Fruit fly (Drosophila melanogaster) whole organism, embryonic: ENCODE results near the gene CG34180.

ENCODE experiments used
- Adf1 ChIP-seq: fragments of 200-800 bp; sonication (Bioruptor generic); IDR thresholded peaks from 2 replicates; pipeline ENCODE4 v1.3.6; 2022; ENCODE audit warnings: missing biosample characterization, missing genetic modification characterization
- CG10543 ChIP-seq: fragments of 200-800 bp; sonication (Bioruptor generic); optimal IDR thresholded peaks from 3 replicates; lab custom pipeline; 2017; ENCODE audit warnings: missing biosample characterization, mild to moderate bottlenecking, missing genetic modification characterization, moderate library complexity
- CG13287 ChIP-seq: fragments of 200-800 bp; sonication (Bioruptor generic); IDR thresholded peaks from 2 replicates; pipeline ENCODE4 v1.3.6; 2022; ENCODE audit warnings: missing biosample characterization, missing genetic modification characterization; ENCODE audit not compliant: partially characterized antibody
- CG14014 ChIP-seq: fragments of 200-800 bp; sonication (Bioruptor generic); IDR thresholded peaks from 2 replicates; pipeline ENCODE4 v1.3.6; 2022; ENCODE audit warnings: missing biosample characterization, missing genetic modification characterization
- CG1832 ChIP-seq: fragments of 200-800 bp; sonication (Bioruptor generic); optimal IDR thresholded peaks from 2 replicates; lab custom pipeline; 2017; ENCODE audit warnings: missing biosample characterization, mild to moderate bottlenecking, missing genetic modification characterization, inconsistent platforms
- CG18599 ChIP-seq: fragments of 200-800 bp; sonication (Bioruptor generic); optimal IDR thresholded peaks from 3 replicates; lab custom pipeline; 2017; ENCODE audit warnings: missing biosample characterization, missing genetic modification characterization, mild to moderate bottlenecking, moderate library complexity, missing genetic modification reagents
- CG30403 ChIP-seq: fragments of 200-800 bp; sonication (Bioruptor generic); optimal IDR thresholded peaks from 3 replicates; lab custom pipeline; 2016; ENCODE audit warnings: missing biosample characterization, missing genetic modification characterization
- CG31365 ChIP-seq: fragments of 200-800 bp; sonication (Bioruptor generic); optimal IDR thresholded peaks from 2 replicates; lab custom pipeline; 2018; ENCODE audit warnings: missing biosample characterization, mild to moderate bottlenecking, missing genetic modification characterization
- CG4707 ChIP-seq: fragments of 200-800 bp; sonication (Bioruptor generic); optimal IDR thresholded peaks from 2 replicates; lab custom pipeline; 2018; ENCODE audit warnings: missing biosample characterization, mild to moderate bottlenecking, missing genetic modification characterization, moderate library complexity
- CG5180 ChIP-seq: fragments of 200-800 bp; sonication (Bioruptor generic); optimal IDR thresholded peaks from 3 replicates; lab custom pipeline; 2017; ENCODE audit warnings: missing biosample characterization, missing genetic modification characterization, mild to moderate bottlenecking, moderate library complexity, missing genetic modification reagents
- CG5953 ChIP-seq: fragments of 200-800 bp; sonication (Bioruptor generic); IDR thresholded peaks from 2 replicates; pipeline ENCODE4 v1.3.6; 2022; ENCODE audit warnings: missing biosample characterization, missing genetic modification characterization
- CG6813 ChIP-seq: fragments of 200-800 bp; sonication (Bioruptor generic); optimal IDR thresholded peaks from 2 replicates; lab custom pipeline; 2017; ENCODE audit warnings: missing biosample characterization, missing genetic modification characterization, mild to moderate bottlenecking, moderate library complexity, missing genetic modification reagents
- CG7271 ChIP-seq: fragments of 200-800 bp; sonication (Bioruptor generic); optimal IDR thresholded peaks from 2 replicates; lab custom pipeline; 2018; ENCODE audit warnings: missing biosample characterization, mild to moderate bottlenecking, missing genetic modification characterization, moderate library complexity
- CG8924 ChIP-seq: fragments of 200-800 bp; optimal IDR thresholded peaks from 3 replicates; lab custom pipeline; 2019; ENCODE audit warnings: missing biosample characterization, mild to moderate bottlenecking, missing genetic modification characterization, moderate library complexity
- CG9797 ChIP-seq: fragments of 200-800 bp; sonication (Bioruptor generic); optimal IDR thresholded peaks from 3 replicates; lab custom pipeline; 2018; ENCODE audit warnings: missing biosample characterization, mild to moderate bottlenecking, missing genetic modification characterization
- CG9876 ChIP-seq: fragments of 200-800 bp; sonication (Bioruptor generic); optimal IDR thresholded peaks from 2 replicates; lab custom pipeline; 2016; ENCODE audit warnings: missing biosample characterization, missing genetic modification characterization
- CkIIα-i1 ChIP-seq: fragments of 200-800 bp; sonication (Bioruptor generic); IDR thresholded peaks from 2 replicates; pipeline ENCODE4 v1.3.6; 2022; ENCODE audit warnings: missing biosample characterization, missing genetic modification characterization
- D19A ChIP-seq: fragments of 200-800 bp; optimal IDR thresholded peaks from 3 replicates; lab custom pipeline; 2019; ENCODE audit warnings: missing biosample characterization, mild to moderate bottlenecking, missing genetic modification characterization, moderate library complexity
- HHEX ChIP-seq: fragments of 200-800 bp; sonication (Bioruptor generic); optimal IDR thresholded peaks from 3 replicates; lab custom pipeline; 2017; ENCODE audit warnings: missing biosample characterization, mild to moderate bottlenecking, missing genetic modification characterization, missing genetic modification reagents
- Hmx ChIP-seq: fragments of 200-800 bp; sonication (Bioruptor generic); optimal IDR thresholded peaks from 2 replicates; lab custom pipeline; 2016; ENCODE audit warnings: missing biosample characterization, missing genetic modification characterization
- Hr39 ChIP-seq: fragments of >200 bp; optimal IDR thresholded peaks from 2 replicates; lab custom pipeline; 2017
- Mes4 ChIP-seq: fragments of 200-800 bp; sonication (Bioruptor generic); optimal IDR thresholded peaks from 2 replicates; lab custom pipeline; 2016; ENCODE audit warnings: missing biosample characterization, missing genetic modification characterization
- Nf-YA ChIP-seq: fragments of 200-800 bp; sonication (Bioruptor generic); IDR thresholded peaks from 2 replicates; pipeline ENCODE4 v1.3.6; 2022; ENCODE audit warnings: missing biosample characterization, missing genetic modification characterization
- Taf1 ChIP-seq: fragments of 200-800 bp; sonication (Bioruptor generic); IDR thresholded peaks from 2 replicates; pipeline ENCODE4 v1.3.6; 2022; ENCODE audit warnings: missing biosample characterization, missing genetic modification characterization
- Trl ChIP-seq, 3 experiments: fragments of >200 bp in 2 of 3; fragments of 200-800 bp in 1 of 3; sonication (Bioruptor generic) in 1 of 3; optimal IDR thresholded peaks; 2 replicates in 1 of 3; 3 replicates in 2 of 3; lab custom pipeline; 2016 to 2017; ENCODE audit warnings: missing biosample characterization in 1 of 3, missing genetic modification characterization in 1 of 3
- amos ChIP-seq: fragments of 200-800 bp; sonication (Bioruptor generic); IDR thresholded peaks from 2 replicates; pipeline ENCODE4 v1.3.6; 2022; ENCODE audit warnings: missing biosample characterization, missing genetic modification characterization; ENCODE audit not compliant: partially characterized antibody
- bbx ChIP-seq: fragments of 200-800 bp; sonication (Bioruptor generic); IDR thresholded peaks from 2 replicates; pipeline ENCODE4 v1.3.6; 2022; ENCODE audit warnings: missing biosample characterization, missing genetic modification characterization; ENCODE audit not compliant: partially characterized antibody
- bigmax ChIP-seq: fragments of 200-800 bp; sonication (Bioruptor generic); optimal IDR thresholded peaks from 2 replicates; lab custom pipeline; 2018; ENCODE audit warnings: missing biosample characterization, mild to moderate bottlenecking, missing genetic modification characterization
- cad ChIP-seq: fragments of >200 bp; optimal IDR thresholded peaks from 2 replicates; lab custom pipeline; 2017; ENCODE audit warnings: missing biosample characterization, missing genetic modification characterization
- chm ChIP-seq: fragments of 200-800 bp; sonication (Bioruptor generic); IDR thresholded peaks from 2 replicates; pipeline ENCODE4 v1.3.6; 2022; ENCODE audit warnings: missing biosample characterization, missing genetic modification characterization
- dimm ChIP-seq: fragments of 200-800 bp; sonication (Bioruptor generic); IDR thresholded peaks from 2 replicates; pipeline ENCODE4 v1.3.6; 2022; ENCODE audit warnings: missing biosample characterization, missing genetic modification characterization
- dysf ChIP-seq: fragments of 200-800 bp; sonication (Bioruptor generic); IDR thresholded peaks from 3 replicates; pipeline ENCODE4 v1.3.6; 2022; ENCODE audit warnings: missing biosample characterization, missing genetic modification characterization
- ewg ChIP-seq: fragments of 200-800 bp; sonication (Bioruptor generic); optimal IDR thresholded peaks from 3 replicates; lab custom pipeline; 2017; ENCODE audit warnings: mild to moderate bottlenecking, missing biosample characterization, missing genetic modification reagents, missing genetic modification characterization
- gcm ChIP-seq: fragments of 200-800 bp; sonication (Bioruptor generic); optimal IDR thresholded peaks from 2 replicates; lab custom pipeline; 2019; ENCODE audit warnings: missing biosample characterization, mild to moderate bottlenecking, missing genetic modification characterization, moderate library complexity
- gcm2 ChIP-seq: fragments of 200-800 bp; sonication (Bioruptor generic); optimal IDR thresholded peaks from 2 replicates; lab custom pipeline; 2016; ENCODE audit warnings: missing biosample characterization, missing genetic modification characterization
- gsb-n ChIP-seq: fragments of 200-800 bp; sonication (Bioruptor generic); optimal IDR thresholded peaks from 3 replicates; lab custom pipeline; 2018; ENCODE audit warnings: missing biosample characterization, mild to moderate bottlenecking, missing genetic modification characterization
- knrl ChIP-seq: fragments of 200-800 bp; sonication (Bioruptor generic); IDR thresholded peaks from 3 replicates; pipeline ENCODE4 v1.3.6; 2022; ENCODE audit warnings: missing biosample characterization, missing genetic modification characterization; ENCODE audit not compliant: partially characterized antibody
- lab ChIP-seq: fragments of 200-800 bp; sonication (Bioruptor generic); optimal IDR thresholded peaks from 3 replicates; lab custom pipeline; 2017; ENCODE audit warnings: missing biosample characterization, missing genetic modification characterization, mild to moderate bottlenecking, moderate library complexity, missing genetic modification reagents
- lola ChIP-seq, 3 experiments: fragments of >200 bp in 2 of 3; fragments of 200-800 bp in 1 of 3; sonication (Bioruptor generic) in 1 of 3; optimal IDR thresholded peaks; 2 replicates each; lab custom pipeline; 2017 to 2019; ENCODE audit warnings: missing biosample characterization in 3 of 3, missing genetic modification characterization in 3 of 3, mild to moderate bottlenecking in 1 of 3, moderate library complexity in 1 of 3
- ranshi ChIP-seq: fragments of 200-800 bp; sonication (Bioruptor generic); IDR thresholded peaks from 2 replicates; pipeline ENCODE4 v1.3.6; 2022; ENCODE audit warnings: missing biosample characterization, missing genetic modification characterization
- salm ChIP-seq: fragments of 200-800 bp; sonication (Bioruptor generic); optimal IDR thresholded peaks from 2 replicates; lab custom pipeline; 2018; ENCODE audit warnings: missing biosample characterization, mild to moderate bottlenecking, missing genetic modification characterization
- schlank ChIP-seq: fragments of 200-800 bp; sonication (Bioruptor generic); optimal IDR thresholded peaks from 2 replicates; lab custom pipeline; 2018; ENCODE audit warnings: missing biosample characterization, mild to moderate bottlenecking, missing genetic modification characterization
- scrt ChIP-seq: fragments of 200-800 bp; sonication (Bioruptor generic); optimal IDR thresholded peaks from 2 replicates; lab custom pipeline; 2018; ENCODE audit warnings: missing biosample characterization, mild to moderate bottlenecking, missing genetic modification characterization, moderate library complexity
- seq ChIP-seq: fragments of 200-800 bp; sonication (Bioruptor generic); IDR thresholded peaks from 2 replicates; pipeline ENCODE4 v1.3.6; 2022; ENCODE audit warnings: missing biosample characterization, missing genetic modification characterization
- tap ChIP-seq: fragments of 200-800 bp; optimal IDR thresholded peaks from 3 replicates; lab custom pipeline; 2019; ENCODE audit warnings: missing biosample characterization, mild to moderate bottlenecking, missing genetic modification characterization, moderate library complexity
- tio ChIP-seq: fragments of 200-800 bp; sonication (Bioruptor generic); optimal IDR thresholded peaks from 2 replicates; lab custom pipeline; 2017; ENCODE audit warnings: missing biosample characterization, missing genetic modification characterization, inconsistent platforms
- tll ChIP-seq, 2 experiments: fragments of 200-800 bp in 1 of 2; fragments of >200 bp in 1 of 2; sonication (Bioruptor generic) in 1 of 2; optimal IDR thresholded peaks; 2 replicates each; lab custom pipeline; 2017 to 2019; ENCODE audit warnings: missing biosample characterization in 2 of 2, missing genetic modification characterization in 2 of 2, mild to moderate bottlenecking in 1 of 2, moderate library complexity in 1 of 2

The CG34180 gene

dm6 chr2L:6092300-6092699 is 32.0 kb downstream of the CG34180 start (continued):
- TF ChIP-seq lab, result peak; percentile 20
- TF ChIP-seq Mes4 (GFP tag; lab: Kevin White, UChicago), result no peak
- TF ChIP-seq cad (GFP tag; lab: Kevin White, UChicago), result no peak
- TF ChIP-seq seq (GFP tag; lab: Robert Waterston, UW), result peak; percentile 65; the same call in 1 of the 2 replicates
- TF ChIP-seq gsb-n (tag; lab: Kevin White, UChicago), result peak; percentile 11
- no peak for TF ChIP-seq CG6813 (GFP tag; lab: Kevin White, UChicago)
- TF ChIP-seq CG7271 (tag; lab: Kevin White, UChicago), result peak; percentile 11
- peak; percentile 25 for TF ChIP-seq CG18599 (GFP tag; lab: Kevin White, UChicago)
- TF ChIP-seq CG9797 (GFP tag; lab: Kevin White, UChicago), result no peak
- no peak for TF ChIP-seq ranshi (GFP tag; lab: Robert Waterston, UW)
- no peak for TF ChIP-seq gcm
- TF ChIP-seq Trl (optimal IDR thresholded peaks at IDR 0.05; lab: Kevin White, UChicago), result peak in 1 of 2 experiments; percentile 11
- TF ChIP-seq Trl (GFP tag; optimal IDR thresholded peaks at IDR 0.05; lab: Kevin White, UChicago), result no peak
- TF ChIP-seq Hmx (GFP tag; lab: Kevin White, UChicago), result no peak
- peak; percentile 58 for TF ChIP-seq CG5180
- TF ChIP-seq scrt, result peak; percentile 23
- TF ChIP-seq CG10543 (GFP tag; lab: Kevin White, UChicago), result peak; percentile 12
- no peak for TF ChIP-seq CkIIα-i1 (GFP tag; lab: Robert Waterston, UW)
- TF ChIP-seq chm (GFP tag; lab: Robert Waterston, UW), result peak; percentile 57

DNA sequence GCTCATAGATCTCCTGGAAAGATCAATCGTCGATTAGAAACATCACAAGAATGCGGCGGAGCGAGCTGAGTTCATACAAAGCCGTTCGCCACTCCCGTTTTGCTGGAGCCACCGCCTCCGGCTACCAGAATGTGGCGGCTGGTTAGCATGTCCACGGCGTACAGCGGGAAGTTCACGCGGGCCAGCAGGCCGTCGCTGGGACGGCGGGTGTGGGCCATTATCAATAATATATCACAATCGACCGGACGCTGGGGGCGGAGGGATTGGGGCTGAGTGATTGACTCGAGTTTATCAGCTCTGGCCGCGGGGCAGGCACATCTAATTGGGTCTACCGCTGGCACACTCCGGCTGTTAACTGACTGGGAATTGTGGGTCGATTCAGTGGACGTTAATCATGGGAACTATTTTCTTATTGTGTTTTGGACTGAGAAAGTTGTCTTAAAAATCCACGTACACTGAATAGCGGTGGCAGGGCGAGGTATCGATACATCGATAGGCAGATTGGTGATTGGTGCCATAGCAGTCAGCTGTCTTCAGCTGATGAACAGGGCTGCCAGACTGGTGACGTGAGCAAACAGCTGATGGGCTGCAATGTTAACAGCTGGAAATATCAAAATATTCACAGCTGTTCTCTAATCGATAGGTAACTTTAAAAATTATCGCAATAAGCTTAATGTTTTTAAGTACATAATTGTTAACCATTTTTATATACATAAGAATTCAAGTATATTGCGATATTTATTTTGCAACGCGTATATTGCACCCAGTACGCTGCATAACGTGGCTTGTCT is 38.4 kb downstream of the CG34180 start, which contains the start of gene CG9175:
TSS of gene CG9175 (minus strand) at position 488 of the 791 bp plus-strand sequence.
- TF ChIP-seq D19A (tag; lab: Kevin White, UChicago), result no peak
- TF ChIP-seq CG9797 (GFP tag; lab: Kevin White, UChicago), result peak; percentile 57
- no peak for TF ChIP-seq CG9876
- TF ChIP-seq gcm2 (GFP tag; lab: Kevin White, UChicago), result no peak
- TF ChIP-seq bbx, result peak; percentile 97
- TF ChIP-seq schlank (tag; lab: Kevin White, UChicago), result no peak
- TF ChIP-seq CG4707 (GFP tag; lab: Kevin White, UChicago), result no peak
- peak; percentile 12; the same call in 1 of the 2 replicates for TF ChIP-seq Adf1 (GFP tag; lab: Robert Waterston, UW)
- TF ChIP-seq CG30403, result peak; percentile 44
- no peak for TF ChIP-seq dysf (GFP tag; lab: Robert Waterston, UW)
- no peak for TF ChIP-seq tio
- no peak for TF ChIP-seq CG1832 (GFP tag; lab: Kevin White, UChicago)
- TF ChIP-seq lola (GFP tag; optimal IDR thresholded peaks at IDR 0.05; lab: Kevin White, UChicago), result no peak
- TF ChIP-seq Nf-YA, result no peak
- TF ChIP-seq salm (tag; lab: Kevin White, UChicago), result no peak
- no peak for TF ChIP-seq CG5953 (GFP tag; lab: Robert Waterston, UW)
- TF ChIP-seq dimm (GFP tag; lab: Robert Waterston, UW), result no peak
- TF ChIP-seq CG13287, result peak; percentile 99
- TF ChIP-seq amos, result peak; percentile 98
- peak; percentile 72 for TF ChIP-seq CG8924 (tag; lab: Kevin White, UChicago)
- TF ChIP-seq tll (GFP tag; optimal IDR thresholded peaks at IDR 0.05; lab: Kevin White, UChicago), result peak in 1 of 2 experiments; percentile 78
- peak; percentile 15 for TF ChIP-seq bigmax (GFP tag; lab: Kevin White, UChicago)
- peak; percentile 94 for TF ChIP-seq knrl (GFP tag; lab: Robert Waterston, UW)
- TF ChIP-seq Hr39, result no peak
- no peak for TF ChIP-seq CG14014 (GFP tag; lab: Robert Waterston, UW)
- TF ChIP-seq ewg (GFP tag; lab: Kevin White, UChicago), result peak; percentile 20
- peak; percentile 42 for TF ChIP-seq tap (tag; lab: Kevin White, UChicago)
- TF ChIP-seq Taf1 (GFP tag; lab: Robert Waterston, UW), result no peak
- no peak for TF ChIP-seq HHEX (GFP tag; lab: Kevin White, UChicago)
- TF ChIP-seq CG31365 (tag; lab: Kevin White, UChicago), result no peak
